Worm (Caenorhabditis elegans) whole organism, early embryonic: ENCODE measurements around the gene srj-24.

Experiments used
- F13C5.2 ChIP-seq: sonication (generic microtip); optimal IDR thresholded peaks from 2 replicates; lab custom pipeline; 2017; ENCODE audit warnings: mild to moderate bottlenecking, missing genetic modification characterization, inconsistent platforms, missing compliant biosample characterization
- ama-1 ChIP-seq: fragments of 150-350 bp; optimal IDR thresholded peaks from 2 replicates; lab custom pipeline; 2014
- ets-7 ChIP-seq: sonication (generic microtip); optimal IDR thresholded peaks from 2 replicates; lab custom pipeline; 2016; ENCODE audit warnings: missing genotype, missing genetic modification characterization, missing compliant biosample characterization
- flt-1 ChIP-seq: fragments of 200-800 bp; sonication (Bioruptor generic); IDR thresholded peaks from 2 replicates; pipeline ENCODE4 v1.3.6; 2022; ENCODE audit warnings: missing genetic modification characterization, missing compliant biosample characterization
- pes-1 ChIP-seq: fragments of 200-800 bp; sonication (Bioruptor generic); IDR thresholded peaks from 2 replicates; pipeline ENCODE4 v1.3.6; 2022; ENCODE audit warnings: missing genetic modification reagents, missing genetic modification characterization, missing compliant biosample characterization

- TF ChIP-seq ama-1 (lab: Kevin White, UChicago), result no peak
- no peak for TF ChIP-seq pes-1 (GFP tag; lab: Robert Waterston, UW)
- TF ChIP-seq F13C5.2 (tag; lab: Kevin White, UChicago), result no peak
- no peak for TF ChIP-seq flt-1 (GFP tag; lab: Robert Waterston, UW)
- no peak for TF ChIP-seq ets-7 (tag; lab: Kevin White, UChicago)
These were observed 35.7 kb upstream of the srj-24 start for ce11 chrV:774341-774740.
